Fruit fly (Drosophila melanogaster): Measurements from ENCODE around the gene CG15892.

The CG15892 gene

dm6 chrX:6339970-6340548 lies 45.9 kb upstream of the CG15892 start (continued):
- TF ChIP-seq salm (tag; optimal IDR thresholded peaks at IDR 0.05) (peak; percentile 38), Ets97D (GFP tag; optimal IDR thresholded peaks at IDR 0.05) (no peak), so (GFP tag; IDR thresholded peaks at IDR 0.05) (peak; percentile 64; the same call in 1 of the 3 replicates), Atf3 (GFP tag; optimal IDR thresholded peaks at IDR 0.05) (no peak), CG10431 (GFP tag; optimal IDR thresholded peaks at IDR 0.05) (no peak), row (GFP tag; IDR thresholded peaks at IDR 0.05) (peak; percentile 61), Ravus (GFP tag; IDR thresholded peaks at IDR 0.05) (no peak; the same call in 1 of the 2 replicates), CG6254 (GFP tag; optimal IDR thresholded peaks at IDR 0.05) (no peak), CG13894 (tag; optimal IDR thresholded peaks at IDR 0.05) (no peak), CG11093 (GFP tag; IDR thresholded peaks at IDR 0.05) (no peak), nau (GFP tag; optimal IDR thresholded peaks at IDR 0.05) (no peak), Sin3A (optimal IDR thresholded peaks at IDR 0.05) (no peak), h (optimal IDR thresholded peaks at IDR 0.05) (no peak), CG10654 (GFP tag; optimal IDR thresholded peaks at IDR 0.05) (no peak), Dref (GFP tag; IDR thresholded peaks at IDR 0.05) (no peak), CG5180 (GFP tag; optimal IDR thresholded peaks at IDR 0.05) (no peak), trh (GFP tag; optimal IDR thresholded peaks at IDR 0.05) (no peak), kay (GFP tag; optimal IDR thresholded peaks at IDR 0.05) (no peak), CG2875 (GFP tag; optimal IDR thresholded peaks at IDR 0.05) (no peak), hbn (GFP tag; IDR thresholded peaks at IDR 0.05; ENCODE audit: partially characterized antibody) (no peak), CG15479 (GFP tag; optimal IDR thresholded peaks at IDR 0.05) (no peak), Lpt (GFP tag; optimal IDR thresholded peaks at IDR 0.05) (no peak), lov (optimal IDR thresholded peaks at IDR 0.05) (no peak), lov (GFP tag; IDR thresholded peaks at IDR 0.05) (no peak), prd (optimal IDR thresholded peaks at IDR 0.05) (no peak), prd (GFP tag; IDR thresholded peaks at IDR 0.05) (peak; percentile 68; the same call in 2 of the 3 replicates), CG17829 (tag; optimal IDR thresholded peaks at IDR 0.05) (peak; percentile 46), CG8944 (GFP tag; optimal IDR thresholded peaks at IDR 0.05) (no peak), Hr3 (GFP tag; optimal IDR thresholded peaks at IDR 0.05) (no peak), NFAT (GFP tag; IDR thresholded peaks at IDR 0.05) (peak; percentile 50), CG11085 (GFP tag; IDR thresholded peaks at IDR 0.05) (peak; percentile 28; the same call in 1 of the 2 replicates), CG4854 (GFP tag; optimal IDR thresholded peaks at IDR 0.05) (peak; percentile 18), dan (GFP tag; IDR thresholded peaks at IDR 0.05) (no peak), Nf-YA (GFP tag; IDR thresholded peaks at IDR 0.05) (peak; percentile 62), Fer1 (GFP tag; optimal IDR thresholded peaks at IDR 0.05) (peak; percentile 29), cato (GFP tag; optimal IDR thresholded peaks at IDR 0.05; ENCODE audit: borderline replicate concordance) (no peak), CG9437 (GFP tag; optimal IDR thresholded peaks at IDR 0.05) (no peak), Jarid2 (GFP tag; optimal IDR thresholded peaks at IDR 0.05) (peak; percentile 8), CG13123 (GFP tag; optimal IDR thresholded peaks at IDR 0.05) (no peak), CG4424 (GFP tag; optimal IDR thresholded peaks at IDR 0.05) (peak; percentile 11), CG17912 (GFP tag; optimal IDR thresholded peaks at IDR 0.05) (no peak), nmo (GFP tag; optimal IDR thresholded peaks at IDR 0.05) (peak; percentile 60), bsh (GFP tag; optimal IDR thresholded peaks at IDR 0.05) (peak in 1 of 2 experiments; percentile 73), Meics (GFP tag; optimal IDR thresholded peaks at IDR 0.05) (no peak), nerfin-1 (tag; optimal IDR thresholded peaks at IDR 0.05) (no peak), ken (GFP tag; IDR thresholded peaks at IDR 0.05) (0 out of 3 replicates have a peak, but pooled peaks have one; percentile 46), bab2 (GFP tag; optimal IDR thresholded peaks at IDR 0.05) (peak; percentile 43), CG7963 (GFP tag; IDR thresholded peaks at IDR 0.05; ENCODE audit: partially characterized antibody) (no peak), CG9609 (GFP tag; optimal IDR thresholded peaks at IDR 0.05) (no peak), CG8478 (optimal IDR thresholded peaks at IDR 0.05) (no peak), hb (GFP tag; IDR thresholded peaks at IDR 0.05; ENCODE audit: partially characterized antibody) (no peak), klu (GFP tag; IDR thresholded peaks at IDR 0.05) (peak; percentile 50)
